Fruit fly (Drosophila melanogaster) whole organism, embryonic: ENCODE measurements around the gene lab.

ENCODE experiments used
- ATbp ChIP-seq: fragments of 200-800 bp; sonication (Bioruptor generic); optimal IDR thresholded peaks from 2 replicates; lab custom pipeline; 2017; ENCODE audit warnings: missing biosample characterization, mild to moderate bottlenecking, missing genetic modification characterization, missing genetic modification reagents
- Blimp-1 ChIP-seq: fragments of 200-800 bp; sonication (Bioruptor generic); optimal IDR thresholded peaks from 3 replicates; lab custom pipeline; 2018; ENCODE audit warnings: missing biosample characterization, missing genetic modification characterization, mild to moderate bottlenecking, moderate library complexity, missing genetic modification reagents
- CG11093 ChIP-seq: fragments of 200-800 bp; sonication (Bioruptor generic); IDR thresholded peaks from 3 replicates; pipeline ENCODE4 v1.3.6; 2022; ENCODE audit warnings: missing biosample characterization, missing genetic modification characterization
- CG11247 ChIP-seq: fragments of 200-800 bp; sonication (Bioruptor generic); IDR thresholded peaks from 2 replicates; pipeline ENCODE4 v1.3.6; 2022; ENCODE audit warnings: missing biosample characterization, missing genetic modification characterization
- CG12104 ChIP-seq: fragments of 200-800 bp; sonication (Bioruptor generic); optimal IDR thresholded peaks from 3 replicates; lab custom pipeline; 2016; ENCODE audit warnings: missing biosample characterization, missing genetic modification characterization
- CG14710 ChIP-seq: fragments of 200-800 bp; sonication (Bioruptor generic); optimal IDR thresholded peaks from 3 replicates; lab custom pipeline; 2019; ENCODE audit warnings: missing biosample characterization, mild to moderate bottlenecking, missing genetic modification characterization, moderate library complexity
- CG15011 ChIP-seq: fragments of 200-800 bp; sonication (Bioruptor generic); optimal IDR thresholded peaks from 3 replicates; lab custom pipeline; 2018; ENCODE audit warnings: missing biosample characterization, mild to moderate bottlenecking, missing genetic modification characterization
- CG16779 ChIP-seq: fragments of 200-800 bp; sonication (Bioruptor generic); IDR thresholded peaks from 2 replicates; pipeline ENCODE4 v1.3.6; 2022; ENCODE audit warnings: missing biosample characterization, missing genetic modification characterization
- CG17328 ChIP-seq: fragments of 200-800 bp; sonication (Bioruptor generic); IDR thresholded peaks from 2 replicates; pipeline ENCODE4 v1.3.6; 2022; ENCODE audit warnings: missing biosample characterization, missing genetic modification characterization
- CG17361 ChIP-seq: fragments of 200-800 bp; sonication (Bioruptor generic); IDR thresholded peaks from 3 replicates; pipeline ENCODE4 v1.3.6; 2022; ENCODE audit warnings: missing biosample characterization, missing genetic modification characterization
- CG17802 ChIP-seq: fragments of 200-800 bp; sonication (Bioruptor generic); optimal IDR thresholded peaks from 2 replicates; lab custom pipeline; 2018; ENCODE audit warnings: missing biosample characterization, mild to moderate bottlenecking, missing genetic modification characterization, moderate library complexity
- CG2116 ChIP-seq: fragments of 200-800 bp; sonication (Bioruptor generic); optimal IDR thresholded peaks from 3 replicates; lab custom pipeline; 2018; ENCODE audit warnings: missing biosample characterization, mild to moderate bottlenecking, missing genetic modification characterization
- CG2120 ChIP-seq: fragments of 200-800 bp; sonication (Bioruptor generic); optimal IDR thresholded peaks from 3 replicates; lab custom pipeline; 2016; ENCODE audit warnings: missing biosample characterization, missing genetic modification characterization
- CG3407 ChIP-seq: fragments of 200-800 bp; sonication (Bioruptor generic); optimal IDR thresholded peaks from 2 replicates; lab custom pipeline; 2018; ENCODE audit warnings: missing biosample characterization, mild to moderate bottlenecking, missing genetic modification characterization
- CG34376 ChIP-seq: fragments of 200-800 bp; sonication (Bioruptor generic); optimal IDR thresholded peaks from 2 replicates; lab custom pipeline; 2018; ENCODE audit warnings: missing biosample characterization, mild to moderate bottlenecking, missing genetic modification characterization
- CG4328 ChIP-seq: fragments of 200-800 bp; sonication (Bioruptor generic); optimal IDR thresholded peaks from 3 replicates; lab custom pipeline; 2017; ENCODE audit warnings: missing biosample characterization, missing genetic modification reagents, missing genetic modification characterization
- CG6854 ChIP-seq: fragments of 200-800 bp; sonication (Bioruptor generic); optimal IDR thresholded peaks from 3 replicates; lab custom pipeline; 2017; ENCODE audit warnings: missing biosample characterization, mild to moderate bottlenecking, missing genetic modification characterization
- Camta ChIP-seq: fragments of 200-800 bp; sonication (Bioruptor generic); optimal IDR thresholded peaks from 2 replicates; lab custom pipeline; 2016; ENCODE audit warnings: missing biosample characterization, missing genetic modification characterization
- CrebB ChIP-seq: fragments of 200-800 bp; sonication (Bioruptor generic); optimal IDR thresholded peaks from 3 replicates; lab custom pipeline; 2018; ENCODE audit warnings: missing biosample characterization, mild to moderate bottlenecking, missing genetic modification characterization
- Dll ChIP-seq: fragments of 200-800 bp; sonication (Bioruptor generic); IDR thresholded peaks from 4 replicates; pipeline ENCODE4 v1.3.6; 2022; ENCODE audit warnings: missing biosample characterization, missing genetic modification characterization; ENCODE audit not compliant: partially characterized antibody
- Eip74EF ChIP-seq, 2 experiments: fragments of 200-800 bp in 1 of 2; fragments of >200 bp in 1 of 2; sonication (Bioruptor generic) in 1 of 2; optimal IDR thresholded peaks; 2 replicates each; lab custom pipeline; 2017 to 2019; ENCODE audit warnings: missing biosample characterization in 2 of 2, missing genetic modification characterization in 2 of 2, mild to moderate bottlenecking in 1 of 2, moderate library complexity in 1 of 2
- Ets97D ChIP-seq: fragments of 200-800 bp; sonication (Bioruptor generic); optimal IDR thresholded peaks from 3 replicates; lab custom pipeline; 2016; ENCODE audit warnings: missing biosample characterization, missing genetic modification characterization
- Fer1 ChIP-seq: fragments of 200-800 bp; sonication (Bioruptor generic); optimal IDR thresholded peaks from 2 replicates; lab custom pipeline; 2017; ENCODE audit warnings: missing biosample characterization, mild to moderate bottlenecking, missing genetic modification characterization
- H2.0 ChIP-seq: fragments of 200-800 bp; sonication (Bioruptor generic); IDR thresholded peaks from 2 replicates; pipeline ENCODE4 v1.3.6; 2022; ENCODE audit warnings: missing biosample characterization, missing genetic modification characterization
- HLH54F ChIP-seq: fragments of 200-800 bp; sonication (Bioruptor generic); optimal IDR thresholded peaks from 3 replicates; lab custom pipeline; 2016; ENCODE audit warnings: missing biosample characterization, missing genetic modification characterization
- HmgD ChIP-seq: fragments of 200-800 bp; sonication (Bioruptor generic); optimal IDR thresholded peaks from 3 replicates; lab custom pipeline; 2016; ENCODE audit warnings: missing biosample characterization, missing genetic modification characterization
- MESR4 ChIP-seq: fragments of 200-800 bp; sonication (Bioruptor generic); optimal IDR thresholded peaks from 2 replicates; lab custom pipeline; 2018; ENCODE audit warnings: missing biosample characterization, mild to moderate bottlenecking, missing genetic modification characterization, moderate library complexity
- Med ChIP-seq: fragments of 200-800 bp; sonication (Bioruptor generic); peaks from one replicate; lab custom pipeline; 2016; ENCODE audit warnings: missing biosample characterization, missing genetic modification characterization, mild to moderate bottlenecking, inconsistent platforms, moderate library complexity
- Mrtf ChIP-seq: fragments of 200-800 bp; sonication (Bioruptor generic); IDR thresholded peaks from 3 replicates; pipeline ENCODE4 v1.3.6; 2022; ENCODE audit warnings: missing biosample characterization, missing genetic modification characterization
- Oli ChIP-seq: fragments of 200-800 bp; sonication (Bioruptor generic); optimal IDR thresholded peaks from 2 replicates; lab custom pipeline; 2018; ENCODE audit warnings: missing biosample characterization, mild to moderate bottlenecking, missing genetic modification characterization, moderate library complexity
- PHDP ChIP-seq: fragments of 200-800 bp; sonication (Bioruptor generic); optimal IDR thresholded peaks from 3 replicates; lab custom pipeline; 2018; ENCODE audit warnings: missing biosample characterization, mild to moderate bottlenecking, missing genetic modification characterization, moderate library complexity
- Sox100B ChIP-seq: fragments of 200-800 bp; sonication (Bioruptor generic); optimal IDR thresholded peaks from 3 replicates; lab custom pipeline; 2018; ENCODE audit warnings: missing biosample characterization, mild to moderate bottlenecking, missing genetic modification characterization
- Tbp ChIP-seq: fragments of >200 bp; optimal IDR thresholded peaks from 2 replicates; lab custom pipeline; 2018; ENCODE audit warnings: missing biosample characterization, missing genetic modification characterization
- Usf ChIP-seq: fragments of 200-800 bp; sonication (Bioruptor generic); optimal IDR thresholded peaks from 2 replicates; lab custom pipeline; 2017; ENCODE audit warnings: missing genotype, missing biosample characterization, missing genetic modification characterization
- cg ChIP-seq: fragments of 200-800 bp; sonication (Bioruptor generic); optimal IDR thresholded peaks from 3 replicates; lab custom pipeline; 2019; ENCODE audit warnings: missing biosample characterization, mild to moderate bottlenecking, missing genetic modification characterization, moderate library complexity
- chm ChIP-seq: fragments of 200-800 bp; sonication (Bioruptor generic); IDR thresholded peaks from 2 replicates; pipeline ENCODE4 v1.3.6; 2022; ENCODE audit warnings: missing biosample characterization, missing genetic modification characterization
- da ChIP-seq: fragments of 200-800 bp; sonication (Bioruptor generic); optimal IDR thresholded peaks from 2 replicates; lab custom pipeline; 2016; ENCODE audit warnings: missing biosample characterization, missing genetic modification characterization
- fu2 ChIP-seq: fragments of 200-800 bp; sonication (Bioruptor generic); optimal IDR thresholded peaks from 2 replicates; lab custom pipeline; 2016; ENCODE audit warnings: missing biosample characterization, missing genetic modification characterization
- gfzf ChIP-seq: fragments of 200-800 bp; sonication (Bioruptor generic); optimal IDR thresholded peaks from 2 replicates; lab custom pipeline; 2016; ENCODE audit warnings: missing biosample characterization, mild to moderate bottlenecking, missing genetic modification characterization, moderate library complexity
- ind ChIP-seq: fragments of 200-800 bp; sonication (Bioruptor generic); optimal IDR thresholded peaks from 3 replicates; lab custom pipeline; 2016; ENCODE audit warnings: missing biosample characterization, missing genetic modification characterization
- inv ChIP-seq: fragments of 200-800 bp; sonication (Bioruptor generic); IDR thresholded peaks from 2 replicates; pipeline ENCODE4 v1.3.6; 2022; ENCODE audit warnings: missing biosample characterization, missing genetic modification characterization; ENCODE audit not compliant: partially characterized antibody
- jumu ChIP-seq: fragments of 200-800 bp; sonication (Bioruptor generic); optimal IDR thresholded peaks from 3 replicates; lab custom pipeline; 2016; ENCODE audit warnings: missing biosample characterization, missing genetic modification characterization
- pzg ChIP-seq: fragments of 200-800 bp; sonication (Bioruptor generic); optimal IDR thresholded peaks from 3 replicates; lab custom pipeline; 2018; ENCODE audit warnings: missing biosample characterization, mild to moderate bottlenecking, missing genetic modification characterization, moderate library complexity
- rib ChIP-seq: fragments of 200-800 bp; sonication (Bioruptor generic); IDR thresholded peaks from 2 replicates; pipeline ENCODE4 v1.3.6; 2022; ENCODE audit warnings: missing biosample characterization, missing genetic modification characterization
- sisA ChIP-seq: fragments of 200-800 bp; sonication (Bioruptor generic); IDR thresholded peaks from 2 replicates; pipeline ENCODE4 v1.3.6; 2022; ENCODE audit warnings: missing biosample characterization, missing genetic modification characterization
- slp2 ChIP-seq: fragments of 200-800 bp; sonication (Bioruptor generic); optimal IDR thresholded peaks from 2 replicates; lab custom pipeline; 2016; ENCODE audit warnings: missing biosample characterization, missing genetic modification characterization
- twi ChIP-seq: fragments of 200-800 bp; optimal IDR thresholded peaks from 2 replicates; lab custom pipeline; 2019; ENCODE audit warnings: missing biosample characterization, mild to moderate bottlenecking, missing genetic modification characterization, moderate library complexity
- vnd ChIP-seq: fragments of 200-800 bp; sonication (Bioruptor generic); IDR thresholded peaks from 3 replicates; pipeline ENCODE4 v1.3.6; 2022; ENCODE audit warnings: missing biosample characterization, missing genetic modification characterization; ENCODE audit not compliant: partially characterized antibody
- zen ChIP-seq: fragments of 200-800 bp; sonication (Bioruptor generic); optimal IDR thresholded peaks from 3 replicates; lab custom pipeline; 2018; ENCODE audit warnings: missing biosample characterization, mild to moderate bottlenecking, missing genetic modification characterization, moderate library complexity
- zfh1 ChIP-seq: fragments of 200-800 bp; sonication (Bioruptor generic); IDR thresholded peaks from 3 replicates; pipeline ENCODE4 v1.3.6; 2022; ENCODE audit warnings: missing biosample characterization, missing genetic modification characterization

Gene lab

DNA sequence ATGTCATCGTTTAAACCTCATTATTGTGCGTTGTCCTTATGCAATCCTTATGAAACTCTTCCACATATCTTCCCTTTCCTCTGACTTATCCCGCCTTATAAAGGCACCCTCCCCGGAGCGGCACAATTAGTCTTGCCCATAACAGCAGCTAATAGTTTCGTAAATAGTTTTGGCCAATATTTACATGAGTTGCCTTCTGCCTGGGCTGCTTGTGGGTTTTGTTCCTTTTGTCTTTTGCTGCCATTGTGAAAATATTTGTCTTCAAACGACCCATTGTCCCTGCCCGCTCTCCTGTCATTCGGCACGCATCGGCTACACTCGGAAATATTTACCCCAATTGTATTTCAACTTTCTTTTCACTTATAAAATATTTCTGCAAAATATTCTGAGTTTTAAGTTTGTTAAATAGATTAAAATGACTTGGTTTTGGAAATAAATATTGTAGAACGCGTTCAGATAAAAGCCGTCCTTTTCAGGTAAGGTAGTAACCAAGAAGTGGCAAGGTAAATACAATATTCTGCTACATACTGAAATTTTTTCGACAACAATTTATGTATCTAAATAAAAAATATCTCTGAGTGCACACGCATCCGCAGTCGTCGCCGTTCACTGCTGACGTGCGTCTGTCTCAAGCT, 45.3 kb upstream of the lab start (continued):
- TF ChIP-seq inv: no peak
- no peak for TF ChIP-seq HLH54F (GFP tag; lab: Kevin White, UChicago)
- no peak for TF ChIP-seq HmgD (GFP tag; lab: Kevin White, UChicago)
- TF ChIP-seq slp2 (GFP tag; lab: Kevin White, UChicago): no peak
- TF ChIP-seq Eip74EF (GFP tag; optimal IDR thresholded peaks at IDR 0.05; lab: Kevin White, UChicago): no peak
- no peak for TF ChIP-seq da (GFP tag; lab: Kevin White, UChicago)
- TF ChIP-seq CG2116 (GFP tag; lab: Kevin White, UChicago): no peak
- peak; percentile 63 for TF ChIP-seq CG14710 (tag; lab: Kevin White, UChicago)
- no peak for TF ChIP-seq CG11247 (GFP tag; lab: Robert Waterston, UW)
- TF ChIP-seq CG11093 (GFP tag; lab: Robert Waterston, UW): no peak
- 0 out of 2 replicates have a peak, but pooled peaks have one; percentile 22 for TF ChIP-seq CG17328 (GFP tag; lab: Robert Waterston, UW)
- no peak for TF ChIP-seq MESR4 (GFP tag; lab: Kevin White, UChicago)
- TF ChIP-seq jumu (GFP tag; lab: Kevin White, UChicago): no peak
- no peak for TF ChIP-seq fu2
- TF ChIP-seq CG12104: no peak
- TF ChIP-seq CG34376: no peak
- TF ChIP-seq Sox100B (GFP tag; lab: Kevin White, UChicago): peak; percentile 56
- no peak for TF ChIP-seq vnd
- peak; percentile 42; the same call in 1 of the 3 replicates for TF ChIP-seq zfh1 (GFP tag; lab: Robert Waterston, UW)
- no peak for TF ChIP-seq Dll (GFP tag; lab: Robert Waterston, UW)
- no peak for TF ChIP-seq gfzf (GFP tag; lab: Kevin White, UChicago)
- TF ChIP-seq cg (GFP tag; lab: Kevin White, UChicago): no peak
- TF ChIP-seq Usf (GFP tag; lab: Kevin White, UChicago): no peak
- no peak for TF ChIP-seq Ets97D (GFP tag; lab: Kevin White, UChicago)
- TF ChIP-seq Blimp-1 (GFP tag; lab: Kevin White, UChicago): peak; percentile 58
- TF ChIP-seq zen: peak; percentile 94
- TF ChIP-seq CG6854 (GFP tag; lab: Kevin White, UChicago): no peak
- TF ChIP-seq CG4328 (GFP tag; lab: Kevin White, UChicago): no peak
- peak; percentile 25 for TF ChIP-seq Camta (GFP tag; lab: Kevin White, UChicago)
- no peak for TF ChIP-seq PHDP (tag; lab: Kevin White, UChicago)
- TF ChIP-seq rib: no peak
- no peak for TF ChIP-seq CrebB (tag; lab: Kevin White, UChicago)
- TF ChIP-seq CG17802 (tag; lab: Kevin White, UChicago): no peak
- no peak for TF ChIP-seq chm (GFP tag; lab: Robert Waterston, UW)
- no peak for TF ChIP-seq CG16779 (GFP tag; lab: Robert Waterston, UW)
- no peak for TF ChIP-seq Med
- TF ChIP-seq CG15011: peak; percentile 20
- no peak for TF ChIP-seq Fer1 (GFP tag; lab: Kevin White, UChicago)
- peak; percentile 23 for TF ChIP-seq ATbp (GFP tag; lab: Kevin White, UChicago)
- TF ChIP-seq ind (GFP tag; lab: Kevin White, UChicago): no peak
- TF ChIP-seq Tbp (GFP tag; lab: Kevin White, UChicago): no peak
- TF ChIP-seq CG2120 (GFP tag; lab: Kevin White, UChicago): no peak
- no peak; the same call in 1 of the 2 replicates for TF ChIP-seq sisA (GFP tag; lab: Robert Waterston, UW)
- no peak for TF ChIP-seq pzg
- TF ChIP-seq Mrtf (GFP tag; lab: Robert Waterston, UW): no peak
- peak; percentile 32 for TF ChIP-seq Oli (tag; lab: Kevin White, UChicago)
- no peak for TF ChIP-seq CG3407 (GFP tag; lab: Kevin White, UChicago)
- no peak for TF ChIP-seq twi (tag; lab: Kevin White, UChicago)
- 0 out of 2 replicates have a peak, but pooled peaks have one; percentile 19 for TF ChIP-seq H2.0
- TF ChIP-seq CG17361: peak; percentile 71
